Fruit fly (Drosophila melanogaster) whole organism: ENCODE results near the gene sinu.

ENCODE experiments used
- CG8478 ChIP-seq: fragments of >200 bp; optimal IDR thresholded peaks from 2 replicates; lab custom pipeline; 2018; ENCODE audit warnings: inconsistent platforms
- EcR ChIP-seq, 2 experiments: fragments of >200 bp; optimal IDR thresholded peaks; 2 replicates each; lab custom pipeline; 2017; ENCODE audit warnings: missing biosample characterization in 2 of 2, missing genetic modification characterization in 2 of 2, missing genetic modification reagents in 2 of 2
- pan ChIP-seq: fragments of >200 bp; optimal IDR thresholded peaks from 2 replicates; lab custom pipeline; 2017
- usp ChIP-seq: fragments of >200 bp; optimal IDR thresholded peaks from 2 replicates; lab custom pipeline; 2017; ENCODE audit warnings: missing biosample characterization, missing genetic modification characterization, mixed read lengths

DNA sequence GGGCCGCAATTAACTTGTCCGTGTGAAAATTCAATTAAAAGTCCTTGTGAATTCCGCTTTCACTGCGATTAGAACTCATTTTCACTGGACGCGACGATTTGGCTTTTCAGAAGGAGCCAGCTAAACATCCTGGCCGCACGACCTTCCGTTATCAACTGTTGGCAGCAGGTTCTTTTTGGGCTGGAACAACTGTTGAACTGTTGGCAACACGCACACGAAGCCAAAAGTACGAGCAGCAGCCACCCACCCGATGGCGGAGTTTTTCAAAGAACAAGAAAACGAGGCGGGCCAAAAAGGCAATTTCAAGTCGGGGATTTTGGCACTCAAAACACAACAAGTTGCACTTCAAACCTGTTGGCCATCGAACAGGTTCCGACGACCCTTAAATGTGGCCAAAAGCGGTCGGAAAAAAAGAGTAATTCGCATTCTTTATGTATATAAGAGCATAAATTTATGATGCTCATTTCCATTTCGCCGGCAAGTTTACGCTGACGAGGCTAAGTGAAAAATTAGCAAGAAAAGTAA lies 38.4 kb downstream of the sinu start:
- TF ChIP-seq CG8478 (lab: Kevin White, UChicago) (no peak), usp (GFP tag; lab: Kevin White, UChicago) (no peak), EcR (GFP tag; optimal IDR thresholded peaks at IDR 0.05; lab: Kevin White, UChicago) (no peak), pan (no peak)
